Fruit fly (Drosophila melanogaster) S2 (cell line): Measurements from ENCODE around the gene Usp39.

Source experiments
- CG8478 ChIP-seq: fragments of >200 bp; optimal IDR thresholded peaks from 2 replicates; lab custom pipeline; 2018
- CTCF ChIP-seq, 2 experiments: fragments of >200 bp; optimal IDR thresholded peaks; 2 replicates each; lab custom pipeline; 2018

The Usp39 gene

DNA sequence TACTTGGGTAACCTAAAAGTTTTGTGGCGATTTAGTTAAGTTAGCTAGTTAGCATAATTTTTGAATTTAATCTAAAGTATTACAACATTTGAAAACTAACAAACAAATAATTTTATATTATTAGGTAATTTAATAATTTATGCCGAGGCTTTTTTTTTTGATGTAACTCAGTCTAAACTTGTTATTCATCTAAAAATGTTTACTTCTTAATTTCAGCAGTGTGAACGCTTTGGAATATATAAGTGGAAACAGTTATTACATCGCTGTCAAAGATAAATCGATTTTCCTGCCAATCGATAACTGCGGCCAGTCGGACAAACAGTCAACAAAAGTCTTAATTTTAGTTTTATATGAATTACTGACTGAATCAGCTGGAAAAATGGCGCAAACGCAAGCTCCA is at the start of gene Usp39:
Gene Usp39, plus strand, starts transcription at position 288 of the 400 bp plus-strand sequence.
- no peak for TF ChIP-seq CG8478
- TF ChIP-seq CTCF (optimal IDR thresholded peaks at IDR 0.05; lab: Kevin White, UChicago): no peak

DNA sequence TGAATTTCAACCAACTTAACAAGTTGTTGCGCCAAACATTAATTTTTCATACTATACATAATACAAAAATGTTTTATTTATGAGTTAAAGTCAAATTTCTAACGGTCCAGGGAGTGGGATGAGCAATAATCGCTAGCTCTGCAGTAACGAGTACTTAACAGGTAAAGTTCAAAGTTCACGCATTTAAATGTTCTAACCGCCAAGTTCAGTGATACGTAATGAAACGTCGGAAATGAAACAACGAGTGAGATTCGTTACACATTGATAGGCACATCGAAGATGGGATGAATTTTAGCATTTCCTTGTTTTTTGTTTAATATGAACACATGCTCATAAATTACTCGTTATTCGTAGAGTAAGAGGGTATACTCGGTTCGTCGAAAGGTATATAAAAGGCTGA is 45.9 kb upstream of the Usp39 start:
- TF ChIP-seq CG8478 (no peak), CTCF (optimal IDR thresholded peaks at IDR 0.05; lab: Kevin White, UChicago) (no peak)

DNA sequence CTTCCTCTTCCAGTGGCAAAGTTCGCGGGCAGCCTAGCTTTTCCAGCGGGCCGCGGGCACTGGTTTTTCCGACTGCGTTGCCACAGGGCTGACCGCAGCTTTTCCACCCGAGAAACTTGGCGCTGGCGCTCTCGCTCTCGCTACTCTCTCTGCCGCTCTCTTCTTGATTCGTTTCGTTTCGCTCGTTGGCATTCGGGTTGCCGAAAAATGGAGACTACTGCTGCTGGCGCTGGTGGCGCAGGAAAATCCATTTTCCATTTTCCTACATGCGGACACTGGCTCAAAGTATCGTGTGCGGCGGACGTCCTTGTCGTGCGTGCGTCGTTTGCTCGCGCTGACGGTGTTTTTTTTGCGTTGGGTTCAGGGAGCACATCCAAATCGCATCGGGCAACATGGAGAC is 45.0 kb upstream of the Usp39 start, which contains the start of gene CG42450:
Gene CG42450, plus strand, starts transcription at position 249 of the 400 bp plus-strand sequence.
- TF ChIP-seq CG8478 (no peak), CTCF (optimal IDR thresholded peaks at IDR 0.05; lab: Kevin White, UChicago) (no peak)

DNA sequence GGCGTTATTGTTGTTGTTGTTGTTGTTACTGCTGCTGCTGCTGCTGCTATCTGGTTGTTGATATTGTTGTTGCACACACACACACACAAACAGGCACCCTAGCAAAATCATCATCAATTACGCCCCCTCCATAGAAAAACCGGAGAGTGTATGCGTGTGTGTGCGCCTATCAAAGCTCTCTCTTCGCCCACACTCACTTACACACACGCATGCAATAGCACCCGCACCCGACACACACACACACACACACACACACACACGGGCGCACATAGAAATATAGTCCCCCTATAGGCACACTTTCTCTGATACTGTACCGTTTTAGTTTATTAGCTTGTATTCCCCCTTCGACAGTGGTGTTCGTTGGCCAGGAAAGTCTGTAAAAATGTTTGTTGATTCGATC is 43.6 kb upstream of the Usp39 start:
- no peak for TF ChIP-seq CG8478
- TF ChIP-seq CTCF (optimal IDR thresholded peaks at IDR 0.05; lab: Kevin White, UChicago): no peak

DNA sequence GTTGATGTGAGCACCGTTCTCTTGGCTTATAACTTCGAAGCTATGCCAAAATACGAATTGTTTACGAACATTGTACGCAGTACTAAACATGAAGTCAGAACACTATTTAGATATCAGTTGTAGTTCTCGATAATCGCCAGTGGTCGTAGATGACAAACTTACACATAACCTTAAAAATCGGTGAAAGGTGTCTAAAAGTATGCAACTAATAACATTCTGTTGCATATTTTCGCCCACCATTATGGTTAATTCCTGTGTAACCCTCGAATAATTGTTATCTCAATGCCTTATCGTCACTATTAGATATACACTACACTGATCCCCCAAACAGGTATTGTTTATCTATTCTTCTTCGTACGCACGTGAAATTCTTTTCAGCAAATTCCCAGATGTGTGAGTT is 43.1 kb upstream of the Usp39 start:
- no peak for TF ChIP-seq CTCF (optimal IDR thresholded peaks at IDR 0.05; lab: Kevin White, UChicago)
- TF ChIP-seq CG8478: no peak

DNA sequence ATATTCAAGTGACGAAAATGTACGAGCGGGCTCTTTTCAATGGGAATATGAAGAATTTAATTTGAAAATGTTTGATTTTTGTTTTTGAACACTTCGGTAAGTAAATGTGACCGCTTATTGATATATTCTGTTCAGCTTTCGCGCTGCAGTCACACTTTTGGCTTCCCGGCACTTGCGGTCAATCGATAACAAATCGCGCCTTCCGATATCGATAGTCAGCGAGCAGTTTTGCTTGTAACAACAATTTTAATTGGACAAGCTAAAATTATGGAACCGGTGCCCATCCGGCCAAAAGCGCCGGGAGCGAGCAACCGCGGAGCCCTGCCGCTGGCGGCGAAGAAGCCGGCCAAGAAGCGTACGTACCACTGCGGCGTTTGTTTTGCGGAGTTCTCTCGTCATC is 27.6 kb upstream of the Usp39 start, which contains the start of gene CG7101:
Gene CG7101, plus strand, starts transcription at position 196 of the 400 bp plus-strand sequence.
- no peak for TF ChIP-seq CTCF (optimal IDR thresholded peaks at IDR 0.05; lab: Kevin White, UChicago)
- no peak for TF ChIP-seq CG8478

DNA sequence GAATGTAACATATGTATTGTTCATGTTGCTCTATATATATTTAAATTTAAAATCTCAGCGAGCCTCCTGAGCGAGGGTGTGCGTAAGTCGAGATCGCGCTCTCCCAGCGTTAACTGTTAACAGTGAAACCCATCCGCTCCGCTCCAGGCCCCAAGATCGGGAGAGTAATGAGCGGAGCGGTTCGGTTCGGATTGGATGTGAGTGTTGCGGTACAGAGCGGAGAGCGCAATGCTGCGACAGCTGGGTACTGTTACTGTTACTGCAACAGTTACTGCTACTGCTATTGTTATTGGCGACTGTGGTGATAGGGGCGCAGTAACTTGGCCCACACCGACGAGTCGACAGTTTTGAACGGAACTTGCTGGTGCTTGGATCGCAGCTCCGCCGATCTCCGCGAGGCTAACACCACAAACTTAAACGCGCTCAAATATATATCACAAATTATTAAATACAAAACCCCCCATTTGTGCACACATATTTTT is 25.6 kb upstream of the Usp39 start, which contains the start of gene Pvf1:
Gene Pvf1, plus strand, starts transcription at position 312 of the 482 bp plus-strand sequence.
- no peak for TF ChIP-seq CG8478
- no peak for TF ChIP-seq CTCF (optimal IDR thresholded peaks at IDR 0.05; lab: Kevin White, UChicago)

DNA sequence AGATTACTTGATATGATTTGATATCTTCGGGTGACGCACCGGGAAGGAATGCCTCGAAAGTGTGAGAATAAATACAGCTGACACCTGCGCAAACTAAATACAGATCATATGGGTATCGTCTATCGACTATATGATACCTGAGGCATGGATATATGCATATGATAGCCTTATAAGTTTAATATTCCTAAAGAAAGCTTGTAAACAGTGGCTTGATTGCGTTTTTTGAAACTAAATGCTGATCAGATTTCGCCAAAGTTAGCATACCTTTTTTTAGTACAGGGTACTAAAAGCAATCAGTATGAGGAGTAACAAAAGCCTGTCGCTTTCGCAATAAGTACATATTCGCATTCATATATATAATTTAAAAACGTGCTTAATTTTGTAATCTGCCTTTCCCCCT is 23.6 kb upstream of the Usp39 start:
- TF ChIP-seq CTCF (optimal IDR thresholded peaks at IDR 0.05; lab: Kevin White, UChicago): no peak
- TF ChIP-seq CG8478: no peak

DNA sequence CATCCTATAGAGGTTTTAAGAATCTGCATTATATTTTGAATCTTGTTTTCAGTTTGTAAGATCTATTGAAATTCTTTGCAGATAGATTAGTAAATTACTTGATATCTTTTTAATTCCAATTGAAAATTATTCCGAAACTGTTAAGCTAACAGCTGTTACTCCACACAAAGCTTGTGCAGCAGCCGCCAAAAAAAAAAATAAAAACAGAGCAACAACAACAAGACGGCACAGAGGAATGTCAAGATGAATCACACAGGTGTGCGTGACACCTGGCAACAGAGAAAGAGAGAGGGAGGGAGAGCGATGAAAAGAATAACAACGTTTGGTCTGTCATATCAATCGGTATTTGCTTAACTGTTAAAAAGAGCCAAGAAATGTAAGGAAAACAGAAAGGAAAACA is 23.0 kb upstream of the Usp39 start:
- TF ChIP-seq CG8478 (no peak), CTCF (optimal IDR thresholded peaks at IDR 0.05; lab: Kevin White, UChicago) (no peak)

DNA sequence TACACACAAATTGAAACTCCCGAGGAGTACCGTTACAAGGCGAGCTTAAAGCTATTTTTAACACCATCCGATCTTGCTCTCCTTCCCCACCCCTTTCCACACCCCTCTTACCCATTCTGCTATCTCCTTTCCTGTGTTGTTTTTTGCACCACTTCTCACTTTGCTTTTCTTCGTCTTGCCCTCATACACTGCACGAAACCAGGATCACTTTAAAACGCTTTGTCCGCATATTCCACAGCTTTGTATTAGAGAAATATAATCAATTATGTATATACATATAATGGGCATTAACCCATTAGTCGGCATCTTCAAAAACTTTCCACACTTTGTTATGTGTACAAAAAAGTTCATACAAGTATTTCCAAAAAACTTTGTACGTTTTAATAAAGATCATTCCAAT is 22.5 kb upstream of the Usp39 start:
- TF ChIP-seq CG8478: no peak
- TF ChIP-seq CTCF (optimal IDR thresholded peaks at IDR 0.05; lab: Kevin White, UChicago): no peak

DNA sequence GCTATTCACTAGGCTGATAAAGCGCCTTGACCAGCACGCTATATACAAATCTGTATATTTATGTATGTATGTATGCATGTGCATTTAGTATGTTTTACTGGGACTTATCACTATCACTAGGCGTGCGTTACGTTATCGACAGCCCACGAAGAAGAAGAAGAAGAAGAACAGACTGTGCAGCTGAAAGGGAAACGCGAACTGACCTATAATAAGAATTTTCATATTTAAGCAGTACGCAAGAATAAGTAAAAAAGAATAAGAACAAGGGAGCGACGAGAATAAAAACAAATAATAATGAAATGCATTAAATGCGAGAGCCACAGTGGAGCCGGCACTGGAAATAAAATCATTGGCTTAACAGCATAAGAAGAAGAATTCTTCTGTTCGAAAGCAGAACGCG is 21.7 kb upstream of the Usp39 start:
- TF ChIP-seq CG8478 (no peak), CTCF (optimal IDR thresholded peaks at IDR 0.05; lab: Kevin White, UChicago) (no peak)

DNA sequence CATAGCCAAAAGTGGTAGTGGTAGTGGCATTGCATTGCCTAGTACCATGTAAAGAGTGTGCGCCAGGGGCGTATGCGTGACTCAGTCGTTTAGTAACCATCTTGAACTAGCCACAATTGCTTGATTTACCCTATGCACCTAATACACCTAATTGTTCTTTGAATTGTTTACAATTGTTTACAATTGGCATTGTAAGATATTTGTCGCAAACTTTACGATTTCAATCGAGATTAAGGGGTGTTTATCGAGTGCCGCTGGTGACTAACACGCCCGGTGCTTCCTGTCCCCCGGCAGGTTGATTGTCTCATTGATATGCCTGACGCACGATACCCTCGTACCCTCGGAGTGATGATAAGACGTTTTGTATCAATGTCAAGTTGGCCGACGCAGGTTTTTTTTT is 21.0 kb upstream of the Usp39 start:
- TF ChIP-seq CTCF (optimal IDR thresholded peaks at IDR 0.05; lab: Kevin White, UChicago) (no peak), CG8478 (no peak)

DNA sequence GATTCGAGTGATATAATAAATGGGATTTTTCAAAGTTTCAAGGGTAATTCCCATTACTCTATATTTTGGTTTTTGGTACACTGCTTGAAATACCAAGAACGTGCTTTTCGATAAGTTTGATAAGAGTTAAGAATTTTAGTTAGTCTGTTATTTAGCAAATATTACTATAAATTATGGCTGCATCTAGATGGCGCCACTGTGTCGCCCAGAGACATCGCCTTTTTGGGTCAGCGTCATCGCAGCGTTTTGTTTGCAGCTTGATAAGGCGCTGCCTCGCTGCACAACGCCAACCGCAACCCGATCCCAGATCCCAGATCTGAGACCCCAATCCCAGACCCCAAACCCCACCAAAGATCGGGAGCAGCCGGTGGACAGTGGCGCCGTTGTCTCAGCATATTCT is 19.5 kb upstream of the Usp39 start:
- peak; percentile 70 to 74 for TF ChIP-seq CTCF (optimal IDR thresholded peaks at IDR 0.05; lab: Kevin White, UChicago)
- TF ChIP-seq CG8478: no peak

DNA sequence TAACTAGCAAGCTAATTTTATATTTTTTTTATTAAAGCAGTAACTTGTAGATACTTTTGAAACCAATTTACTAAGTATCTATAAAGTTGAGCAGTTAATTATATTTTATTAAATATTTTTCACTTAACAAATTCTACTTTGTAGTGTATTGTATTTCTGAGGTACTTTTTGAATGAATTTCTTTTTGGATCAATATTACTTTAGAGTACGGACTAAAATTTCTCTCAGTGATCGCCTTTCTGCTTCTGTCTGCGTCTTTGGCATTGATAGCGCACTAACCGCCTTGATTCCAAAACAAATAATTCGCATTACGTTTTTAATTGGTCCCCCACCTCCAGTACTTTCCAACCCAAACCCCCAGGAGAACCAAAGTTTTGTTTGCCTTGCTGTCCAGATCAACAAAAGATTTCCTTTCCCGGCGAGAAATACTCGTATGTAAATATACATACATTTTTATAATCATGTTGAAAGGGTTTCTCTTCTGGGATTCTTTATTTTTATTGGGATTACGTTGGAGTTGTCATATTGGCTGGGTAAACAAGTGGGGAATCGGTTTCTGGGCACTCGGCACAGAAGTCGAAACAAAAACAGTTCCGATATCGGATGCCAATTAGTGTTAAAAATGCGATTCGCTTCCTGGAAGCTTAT is 18.9 kb upstream of the Usp39 start:
- no peak for TF ChIP-seq CG8478
- TF ChIP-seq CTCF (optimal IDR thresholded peaks at IDR 0.05; lab: Kevin White, UChicago): no peak

DNA sequence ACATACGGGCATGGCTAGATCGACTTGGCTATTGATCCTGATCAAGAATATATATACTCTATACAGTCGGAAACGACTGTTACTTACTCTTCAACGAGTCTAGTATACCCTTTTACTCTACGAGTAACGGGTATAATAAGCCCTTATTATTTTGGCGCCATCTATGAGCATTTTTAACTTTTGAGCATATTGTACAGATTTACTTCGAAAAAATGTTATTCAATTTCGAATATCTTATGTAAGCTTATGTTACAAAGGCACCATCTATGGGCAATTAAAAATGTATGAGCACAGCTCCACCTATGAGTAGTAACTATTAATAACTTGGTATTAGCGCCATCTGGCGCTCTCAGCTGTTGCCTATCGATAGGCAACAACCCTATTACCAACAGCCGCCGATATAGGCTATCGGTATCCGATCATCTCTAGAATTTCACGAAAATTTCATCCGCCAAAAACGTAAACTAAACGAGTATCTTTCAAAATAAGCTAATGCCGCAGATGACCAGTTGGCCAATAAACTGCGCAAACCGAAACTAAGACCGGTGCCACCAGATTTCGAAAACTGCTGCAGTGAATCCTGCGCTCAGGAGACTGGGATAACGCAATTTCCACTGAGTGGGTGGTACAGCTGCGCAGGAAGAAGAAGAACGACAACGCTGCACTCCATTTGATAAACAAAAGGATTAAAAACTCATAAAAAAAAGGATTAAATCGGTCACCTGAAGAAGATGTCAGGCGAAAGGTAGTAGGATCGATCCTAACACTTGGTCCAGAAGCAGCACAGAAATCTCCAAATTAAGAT is 14.6 kb upstream of the Usp39 start, which contains the start of gene htk:
Gene htk, plus strand, starts transcription at position 435 of the 805 bp plus-strand sequence.
- no peak for TF ChIP-seq CG8478
- TF ChIP-seq CTCF (optimal IDR thresholded peaks at IDR 0.05; lab: Kevin White, UChicago): peak; percentile 98
